Worm (Caenorhabditis elegans): ENCODE measurements around the gene K08D10.14.

Gene K08D10.14

ce11 chrIV:4171531-4172163 lies 16.9 kb downstream of the K08D10.14 start, which contains the start of the genes K08D10.13 and rnp-2 (continued):
- TF ChIP-seq efl-3 (GFP tag; optimal IDR thresholded peaks at IDR 0.05), result no peak
- no peak; the same call in 1 of the 2 replicates for TF ChIP-seq nhr-19 (GFP tag; conservative IDR thresholded peaks at IDR 0.05)
- TF ChIP-seq snu-23 (GFP tag; optimal IDR thresholded peaks at IDR 0.05), result no peak
- TF ChIP-seq unc-86 (tag; optimal IDR thresholded peaks at IDR 0.05), result no peak
- peak; percentile 88 for TF ChIP-seq rnt-1 (tag; optimal IDR thresholded peaks at IDR 0.05)
- TF ChIP-seq elt-2 (tag; optimal IDR thresholded peaks at IDR 0.05), result no peak
- TF ChIP-seq alr-1 (tag; optimal IDR thresholded peaks at IDR 0.05; ENCODE audit: borderline replicate concordance), result no peak
- TF ChIP-seq nhr-76 (tag; optimal IDR thresholded peaks at IDR 0.05), result no peak
- peak; percentile 60 for TF ChIP-seq tbx-2 (tag; optimal IDR thresholded peaks at IDR 0.05)
- TF ChIP-seq mab-9 (GFP tag; IDR thresholded peaks at IDR 0.05), result no peak
- no peak for TF ChIP-seq nhr-11 (tag; optimal IDR thresholded peaks at IDR 0.05)
- no peak for TF ChIP-seq lin-13 (GFP tag; optimal IDR thresholded peaks at IDR 0.05)
- TF ChIP-seq unc-98 (GFP tag; IDR thresholded peaks at IDR 0.05), result no peak
- no peak for TF ChIP-seq ceh-88 (GFP tag; IDR thresholded peaks at IDR 0.05)
- no peak for TF ChIP-seq zip-4 (GFP tag; optimal IDR thresholded peaks at IDR 0.05)
- no peak for TF ChIP-seq nhr-84 (tag; optimal IDR thresholded peaks at IDR 0.05)
- no peak for TF ChIP-seq elt-3 (tag; optimal IDR thresholded peaks at IDR 0.05)
- TF ChIP-seq ztf-11 (tag; optimal IDR thresholded peaks at IDR 0.05), result peak in 1 of 2 experiments; percentile 59
- TF ChIP-seq jun-1 (tag; optimal IDR thresholded peaks at IDR 0.05), result no peak
- no peak for TF ChIP-seq ztf-4 (tag; optimal IDR thresholded peaks at IDR 0.05)
- no peak for TF ChIP-seq hlh-4 (tag; optimal IDR thresholded peaks at IDR 0.05)
- no peak for TF ChIP-seq ama-1 (optimal IDR thresholded peaks at IDR 0.05)
- no peak for TF ChIP-seq pqm-1 (tag; optimal IDR thresholded peaks at IDR 0.05)
- no peak for TF ChIP-seq nhr-77 (tag; optimal IDR thresholded peaks at IDR 0.05)
- TF ChIP-seq nhr-85 (tag), result peak; percentile 84
- TF ChIP-seq fkh-10 (GFP tag; optimal IDR thresholded peaks at IDR 0.05), result peak; percentile 1
- TF ChIP-seq mef-2 (tag; optimal IDR thresholded peaks at IDR 0.05), result no peak
- no peak for TF ChIP-seq nhr-28 (tag; optimal IDR thresholded peaks at IDR 0.05)
- peak; percentile 18 for TF ChIP-seq egl-13 (tag; optimal IDR thresholded peaks at IDR 0.05)
- no peak for TF ChIP-seq unc-30 (tag; optimal IDR thresholded peaks at IDR 0.05)
- TF ChIP-seq ces-1 (GFP tag; optimal IDR thresholded peaks at IDR 0.05), result no peak
- TF ChIP-seq C04F5.9 (tag; optimal IDR thresholded peaks at IDR 0.05), result peak; percentile 16
- peak; percentile 61 for TF ChIP-seq irx-1 (tag; optimal IDR thresholded peaks at IDR 0.05)

DNA sequence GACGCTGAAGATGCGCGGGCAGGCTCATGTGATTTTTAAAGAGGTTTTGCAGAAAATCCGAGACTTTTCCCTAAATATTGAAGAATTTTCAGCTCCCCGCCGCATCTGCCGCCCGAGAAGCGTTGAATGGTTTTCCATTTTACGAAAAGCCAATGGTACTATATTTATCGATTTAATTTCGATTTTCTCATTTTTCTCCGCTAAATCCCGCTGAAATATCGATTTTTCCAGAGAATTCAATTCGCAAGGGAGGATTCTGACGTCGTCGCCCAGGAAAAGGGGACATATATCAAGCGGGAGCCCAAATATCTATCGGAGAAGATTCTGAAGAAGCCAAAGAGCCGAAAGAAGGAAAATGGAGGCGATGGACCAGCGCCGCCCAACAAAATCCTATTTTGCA lies 17.5 kb downstream of the K08D10.14 start:
- TF ChIP-seq nhr-85 (tag) (no peak), Y116A8C.19 (tag; optimal IDR thresholded peaks at IDR 0.05; ENCODE audit: borderline replicate concordance) (no peak), blmp-1 (tag; optimal IDR thresholded peaks at IDR 0.05) (no peak), snu-23 (GFP tag; optimal IDR thresholded peaks at IDR 0.05) (no peak), fos-1 (tag; optimal IDR thresholded peaks at IDR 0.05) (no peak), ama-1 (optimal IDR thresholded peaks at IDR 0.05) (no peak), rnt-1 (tag; optimal IDR thresholded peaks at IDR 0.05) (no peak), fkh-4 (tag; optimal IDR thresholded peaks at IDR 0.05; ENCODE audit: borderline replicate concordance) (no peak), nhr-12 (tag; optimal IDR thresholded peaks at IDR 0.05) (no peak), tbx-2 (tag; optimal IDR thresholded peaks at IDR 0.05) (no peak), alr-1 (tag; optimal IDR thresholded peaks at IDR 0.05; ENCODE audit: borderline replicate concordance) (no peak), nhr-84 (tag; optimal IDR thresholded peaks at IDR 0.05) (no peak), efl-3 (GFP tag; optimal IDR thresholded peaks at IDR 0.05) (no peak), ets-5 (GFP tag; IDR thresholded peaks at IDR 0.05) (no peak), irx-1 (tag; optimal IDR thresholded peaks at IDR 0.05) (no peak), aly-2 (tag; optimal IDR thresholded peaks at IDR 0.05) (no peak), nhr-47 (tag; optimal IDR thresholded peaks at IDR 0.05) (no peak), pag-3 (tag; optimal IDR thresholded peaks at IDR 0.05; ENCODE audit: borderline replicate concordance, insufficient read depth) (no peak)

Measured in whole organism, L1 larva.